Fruit fly (Drosophila melanogaster): ENCODE measurements around the gene Tie.

dm6 chr3L:4534481-4534880 is 2.5 kb upstream of the Tie start:
- TF ChIP-seq Myc (optimal IDR thresholded peaks at IDR 0.05) (no peak), psq (optimal IDR thresholded peaks at IDR 0.05) (no peak)
